Fruit fly (Drosophila melanogaster) whole organism, prepupa: ENCODE measurements around the gene Lgr4.

Source experiments
- CG31627 ChIP-seq: fragments of 200-800 bp; sonication (Bioruptor generic); optimal IDR thresholded peaks from 3 replicates; lab custom pipeline; 2016; ENCODE audit warnings: missing biosample characterization, missing genetic modification characterization
- CG6808 ChIP-seq: fragments of 200-800 bp; sonication (Bioruptor generic); optimal IDR thresholded peaks from 3 replicates; lab custom pipeline; 2017; ENCODE audit warnings: missing biosample characterization, missing genetic modification characterization, mild to moderate bottlenecking, moderate library complexity, missing genetic modification reagents

DNA sequence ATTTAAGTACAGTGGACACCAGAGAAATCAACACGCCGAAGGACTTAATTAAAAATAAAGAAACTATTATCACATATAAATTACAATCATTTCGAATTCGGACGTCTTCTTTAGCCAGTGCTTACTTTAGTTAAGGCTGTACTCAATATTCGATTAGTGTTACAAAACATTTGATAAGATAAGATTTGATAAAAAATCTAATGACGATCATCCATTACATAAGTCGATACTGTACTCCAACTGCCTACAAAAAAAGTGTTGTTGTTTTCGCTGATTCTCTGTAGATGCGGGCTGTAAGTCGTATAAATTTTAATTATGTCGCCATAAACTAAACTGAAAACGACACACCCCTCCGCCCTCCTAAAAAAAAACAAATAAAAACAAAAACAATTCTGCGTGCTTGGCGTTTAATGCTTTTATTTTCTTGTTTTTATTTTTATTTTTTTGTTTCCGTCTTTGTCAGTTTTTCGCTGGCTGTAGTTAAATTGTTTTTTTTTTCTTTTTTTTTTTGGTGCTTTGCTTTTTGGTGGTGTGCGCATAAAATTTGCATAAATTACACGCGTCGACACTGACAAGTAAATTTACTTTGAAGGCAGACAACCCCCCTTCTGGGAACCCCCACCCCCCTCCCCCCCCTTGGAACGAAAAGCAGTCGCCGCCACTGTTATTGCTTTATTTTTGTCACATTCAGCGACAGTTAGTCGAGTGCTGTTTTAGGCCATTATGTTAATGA lies 45.9 kb upstream of the Lgr4 start:
- TF ChIP-seq CG31627 (GFP tag; lab: Kevin White, UChicago): no peak
- TF ChIP-seq CG6808 (GFP tag; lab: Kevin White, UChicago): no peak
